Fruit fly (Drosophila melanogaster): ENCODE results near the gene PolrMT.
A peak's percentile ranks its signal among the peaks of the same experiment; 100 is the strongest.

Gene PolrMT

dm6 chr2L:1075753-1076152 lies 32.4 kb downstream of the PolrMT start (continued):
- TF ChIP-seq CG7928 (GFP tag; optimal IDR thresholded peaks at IDR 0.05) (no peak), prd (optimal IDR thresholded peaks at IDR 0.05) (no peak), prd (GFP tag; IDR thresholded peaks at IDR 0.05) (peak; percentile 98), CG17912 (GFP tag; optimal IDR thresholded peaks at IDR 0.05) (peak; percentile 33), CG9727 (GFP tag; optimal IDR thresholded peaks at IDR 0.05) (peak; percentile 92), Optix (GFP tag; IDR thresholded peaks at IDR 0.05) (peak; percentile 98), ro (GFP tag; IDR thresholded peaks at IDR 0.05) (peak; percentile 88), tap (tag; optimal IDR thresholded peaks at IDR 0.05) (peak; percentile 80), Gsc (GFP tag; IDR thresholded peaks at IDR 0.05) (peak; percentile 90), CG10431 (GFP tag; optimal IDR thresholded peaks at IDR 0.05) (peak; percentile 46), MBD-R2 (GFP tag; IDR thresholded peaks at IDR 0.05) (peak; percentile 60; the same call in 1 of the 2 replicates), vnd (GFP tag; IDR thresholded peaks at IDR 0.05; ENCODE audit: partially characterized antibody) (no peak), CG12299 (tag; optimal IDR thresholded peaks at IDR 0.05) (peak; percentile 66), Oli (tag; optimal IDR thresholded peaks at IDR 0.05) (peak; percentile 93), CG4282 (GFP tag; optimal IDR thresholded peaks at IDR 0.05) (peak; percentile 78), cas (GFP tag; IDR thresholded peaks at IDR 0.05) (peak; percentile 42; the same call in 1 of the 2 replicates), CG8089 (GFP tag; optimal IDR thresholded peaks at IDR 0.05) (peak; percentile 96), CG17612 (GFP tag; IDR thresholded peaks at IDR 0.05) (peak; percentile 85), CG1603 (tag; optimal IDR thresholded peaks at IDR 0.05) (peak; percentile 98), CG2199 (GFP tag; IDR thresholded peaks at IDR 0.05) (peak; percentile 96), CG6813 (GFP tag; optimal IDR thresholded peaks at IDR 0.05) (peak; percentile 80), CG2116 (GFP tag; optimal IDR thresholded peaks at IDR 0.05) (peak; percentile 62), ERR (GFP tag; optimal IDR thresholded peaks at IDR 0.05) (peak; percentile 75), NK7.1 (GFP tag; optimal IDR thresholded peaks at IDR 0.05) (peak; percentile 85), CG16779 (GFP tag; IDR thresholded peaks at IDR 0.05) (peak; percentile 84; the same call in 1 of the 2 replicates), gem (tag; optimal IDR thresholded peaks at IDR 0.05) (peak; percentile 96), CG5953 (GFP tag; IDR thresholded peaks at IDR 0.05) (peak; percentile 94), emc (GFP tag; optimal IDR thresholded peaks at IDR 0.05) (peak; percentile 42), CG6689 (GFP tag; IDR thresholded peaks at IDR 0.05) (peak; percentile 94), Ravus (GFP tag; IDR thresholded peaks at IDR 0.05) (peak; percentile 79), ci (GFP tag; IDR thresholded peaks at IDR 0.05) (peak; percentile 98), CkIIα-i1 (GFP tag; IDR thresholded peaks at IDR 0.05) (0 out of 2 replicates have a peak, but pooled peaks have one; percentile 26), da (GFP tag; optimal IDR thresholded peaks at IDR 0.05) (peak; percentile 88), Fer1 (GFP tag; optimal IDR thresholded peaks at IDR 0.05) (peak; percentile 64), bcd (GFP tag; optimal IDR thresholded peaks at IDR 0.05) (peak; percentile 89), eve (GFP tag; optimal IDR thresholded peaks at IDR 0.05) (peak in 1 of 2 experiments; percentile 17), CG11723 (GFP tag; optimal IDR thresholded peaks at IDR 0.05) (peak; percentile 81), Hr3 (GFP tag; optimal IDR thresholded peaks at IDR 0.05) (peak; percentile 91), sima (GFP tag; optimal IDR thresholded peaks at IDR 0.05) (peak; percentile 54), CG30403 (GFP tag; optimal IDR thresholded peaks at IDR 0.05) (peak; percentile 92), CG8290 (GFP tag; optimal IDR thresholded peaks at IDR 0.05) (peak; percentile 92), CG8290 (tag; optimal IDR thresholded peaks at IDR 0.05) (peak in 1 of 2 experiments; percentile 96), CG2712 (tag; optimal IDR thresholded peaks at IDR 0.05) (peak; percentile 93), CG42726 (GFP tag; IDR thresholded peaks at IDR 0.05; ENCODE audit: partially characterized antibody) (no peak), jigr1 (GFP tag; IDR thresholded peaks at IDR 0.05) (peak; percentile 90), CG11695 (GFP tag; IDR thresholded peaks at IDR 0.05) (peak; percentile 88), crp (GFP tag; optimal IDR thresholded peaks at IDR 0.05) (peak in 1 of 2 experiments; percentile 61), psq (GFP tag; optimal IDR thresholded peaks at IDR 0.05) (peak; percentile 84), CG9609 (GFP tag; optimal IDR thresholded peaks at IDR 0.05) (peak; percentile 96), CG11696 (GFP tag; IDR thresholded peaks at IDR 0.05) (peak; percentile 80), CG7987 (GFP tag; optimal IDR thresholded peaks at IDR 0.05) (peak; percentile 62), CG16813 (GFP tag; IDR thresholded peaks at IDR 0.05; ENCODE audit: partially characterized antibody) (no peak)
